Worm (Caenorhabditis elegans): Measurements from ENCODE around the gene nep-22.
A peak's percentile ranks its signal among the peaks of the same experiment; 100 is the strongest.

Gene nep-22

DNA sequence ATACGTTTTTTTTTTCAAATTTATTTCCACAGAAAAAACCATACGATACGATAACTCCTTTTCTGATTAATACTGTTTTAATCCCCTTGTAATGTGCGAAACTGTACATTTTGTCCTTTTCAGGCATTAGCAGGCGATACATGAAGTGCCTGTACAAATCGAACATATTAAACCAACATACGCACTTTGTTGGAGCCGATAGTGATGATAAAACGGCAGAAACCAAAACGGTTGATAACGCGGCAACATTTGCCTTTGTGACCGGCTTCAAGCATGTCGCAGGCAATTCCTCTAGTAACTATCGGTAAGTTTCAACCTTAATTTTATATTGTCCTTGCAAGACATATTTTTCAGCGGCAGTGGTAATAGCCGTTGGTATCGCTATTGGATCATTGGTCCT, at the start of gene nep-22:
nep-22 (plus strand) TSS at position 245 of the 400 bp plus-strand sequence.
- TF ChIP-seq klf-2 (GFP tag; conservative IDR thresholded peaks at IDR 0.05): no peak
- TF ChIP-seq ztf-29 (GFP tag; IDR thresholded peaks at IDR 0.05): no peak
- TF ChIP-seq ztf-23 (GFP tag; IDR thresholded peaks at IDR 0.05): no peak
- no peak for TF ChIP-seq med-1 (GFP tag; optimal IDR thresholded peaks at IDR 0.05; ENCODE audit: insufficient read depth)
- TF ChIP-seq tab-1 (GFP tag; IDR thresholded peaks at IDR 0.05): no peak
- TF ChIP-seq T22C8.4 (GFP tag; IDR thresholded peaks at IDR 0.05): no peak
- TF ChIP-seq flt-1 (GFP tag; IDR thresholded peaks at IDR 0.05): no peak
- TF ChIP-seq cog-1 (tag; optimal IDR thresholded peaks at IDR 0.05): no peak
- no peak for TF ChIP-seq ref-1 (GFP tag; conservative IDR thresholded peaks at IDR 0.05)

DNA sequence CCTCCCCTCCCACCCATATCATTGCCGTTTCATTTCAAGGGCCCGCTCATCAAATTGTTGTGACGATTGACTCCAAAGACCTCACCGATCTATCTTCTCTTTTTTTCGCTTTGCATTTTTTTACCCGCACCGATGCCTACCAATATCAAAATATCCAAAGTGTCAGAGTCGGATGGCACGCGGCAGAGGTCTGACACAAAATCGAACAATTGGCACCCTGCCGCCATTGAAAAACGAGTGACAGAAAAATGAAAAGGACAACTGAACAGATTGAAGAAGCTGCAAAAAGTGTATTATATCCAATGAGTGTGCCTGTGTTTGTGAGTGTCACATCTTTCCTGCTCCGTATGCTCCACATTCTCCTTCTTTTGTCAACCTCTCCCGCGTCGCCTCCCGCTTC, 47.9 kb upstream of the nep-22 start:
- TF ChIP-seq ref-1 (GFP tag; conservative IDR thresholded peaks at IDR 0.05) (no peak), klf-2 (GFP tag; conservative IDR thresholded peaks at IDR 0.05) (no peak), T22C8.4 (GFP tag; IDR thresholded peaks at IDR 0.05) (no peak), ztf-23 (GFP tag; IDR thresholded peaks at IDR 0.05) (no peak)

DNA sequence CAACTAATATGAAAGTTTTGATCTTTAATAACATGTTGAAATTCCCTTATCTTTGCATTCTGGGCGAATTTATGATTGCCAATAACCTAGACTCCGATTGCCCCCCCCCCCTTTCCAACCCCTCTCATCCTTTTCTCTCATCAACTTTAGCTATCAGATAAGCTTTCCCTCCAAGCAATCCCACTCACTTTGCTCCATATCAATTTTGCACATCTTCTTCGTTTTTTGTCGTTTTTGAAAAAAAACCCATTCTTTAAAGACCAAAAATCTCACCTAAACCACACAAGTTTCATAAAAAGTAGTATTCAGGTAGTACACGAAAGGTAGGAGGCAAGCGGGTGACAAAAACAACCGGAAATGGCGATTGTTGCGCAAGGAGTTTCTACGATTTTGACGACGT, 46.5 kb upstream of the nep-22 start, which contains the start of gene twk-18:
twk-18 (plus strand) TSS at position 301 of the 400 bp plus-strand sequence.
- TF ChIP-seq ref-1 (GFP tag; conservative IDR thresholded peaks at IDR 0.05): no peak
- no peak for TF ChIP-seq med-1 (GFP tag; optimal IDR thresholded peaks at IDR 0.05; ENCODE audit: insufficient read depth)
- no peak for TF ChIP-seq ztf-29 (GFP tag; IDR thresholded peaks at IDR 0.05)

DNA sequence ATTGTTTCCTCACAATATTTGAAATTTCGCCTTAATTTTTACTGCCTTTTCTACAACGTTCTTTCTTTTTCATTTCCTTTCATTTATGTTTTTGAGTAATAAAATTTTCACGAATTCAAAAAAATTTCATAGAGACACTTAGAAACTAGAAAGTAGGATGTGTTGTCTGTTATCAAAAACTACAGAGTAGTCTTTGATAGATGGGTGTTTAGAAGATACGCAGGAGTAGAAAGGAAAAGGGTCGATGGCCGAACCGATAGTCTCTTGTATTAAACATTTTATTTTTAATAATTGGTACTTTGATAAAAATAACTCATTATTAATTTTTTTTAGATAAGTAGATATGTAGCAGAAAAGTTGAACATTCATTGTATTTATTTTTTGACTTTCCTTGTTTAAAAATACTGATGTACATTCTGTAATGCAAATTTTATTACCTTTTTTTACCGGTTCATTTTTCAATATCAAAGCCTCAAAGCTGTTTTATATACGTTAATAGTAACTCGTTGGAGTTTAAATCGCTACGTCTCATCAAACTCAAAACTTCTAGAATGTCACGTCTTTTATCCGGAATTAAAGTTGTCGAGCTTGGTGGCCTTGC, 42.4 kb upstream of the nep-22 start, which contains the start of gene C24A3.4:
C24A3.4 (plus strand) TSS at position 551 of the 601 bp plus-strand sequence.
- no peak for TF ChIP-seq flt-1 (GFP tag; IDR thresholded peaks at IDR 0.05)

DNA sequence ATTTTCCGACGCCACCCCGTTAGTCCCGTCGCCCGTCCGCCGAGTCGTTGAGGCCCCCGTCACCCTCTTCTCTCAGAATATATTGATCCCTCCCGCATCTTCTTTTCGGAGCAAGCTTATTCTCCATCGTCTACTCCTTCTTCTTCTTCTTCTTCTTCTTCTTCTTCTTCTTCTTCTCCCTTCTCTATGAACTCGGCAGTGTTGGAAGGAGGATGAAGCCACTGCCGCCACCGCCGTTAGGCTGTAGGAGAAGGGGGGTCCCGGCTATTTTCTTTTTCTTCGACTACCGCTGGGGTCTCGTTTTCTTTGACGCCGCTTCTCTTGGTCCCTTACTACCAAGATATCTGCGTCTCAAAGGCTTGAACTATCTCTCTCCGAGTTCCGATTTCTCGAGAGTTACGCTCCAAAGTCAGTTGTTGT, 38.8 kb upstream of the nep-22 start:
- TF ChIP-seq ztf-23 (GFP tag; IDR thresholded peaks at IDR 0.05) (0 out of 2 replicates have a peak, but pooled peaks have one; percentile 52), flt-1 (GFP tag; IDR thresholded peaks at IDR 0.05) (0 out of 2 replicates have a peak, but pooled peaks have one; percentile 35), cog-1 (tag; optimal IDR thresholded peaks at IDR 0.05) (peak; percentile 7), ref-1 (GFP tag; conservative IDR thresholded peaks at IDR 0.05) (no peak)

DNA sequence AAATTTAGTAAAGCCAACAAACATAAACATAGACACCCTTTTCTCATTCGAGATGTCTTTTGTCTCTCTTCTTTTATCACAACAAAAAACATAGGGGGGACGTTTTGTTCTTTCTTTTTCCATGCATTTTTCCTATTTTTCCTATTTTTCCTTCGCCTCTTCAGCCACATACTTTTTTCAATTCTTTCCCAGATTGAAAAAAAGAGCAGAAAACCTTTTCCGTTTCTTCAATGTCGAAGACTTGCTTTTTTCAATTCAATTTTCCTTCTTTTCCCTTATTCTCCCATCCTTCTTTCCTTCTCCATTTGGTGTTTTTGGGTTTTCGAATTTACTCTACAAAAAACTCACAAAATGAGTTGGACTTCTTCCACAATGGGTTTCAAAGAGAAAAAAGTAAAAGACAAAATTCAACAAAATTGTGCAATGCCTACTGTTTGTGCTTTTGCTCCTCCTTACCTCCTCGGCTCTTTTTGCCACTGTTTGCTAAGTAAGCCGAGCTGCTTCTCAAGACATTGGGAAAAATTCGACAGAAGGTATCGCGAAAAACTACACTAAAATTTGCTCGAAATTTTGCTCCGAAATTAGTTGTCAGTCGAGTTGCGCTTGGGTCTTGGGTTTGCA, 37.7 kb upstream of the nep-22 start:
- TF ChIP-seq flt-1 (GFP tag; IDR thresholded peaks at IDR 0.05) (no peak), ztf-29 (GFP tag; IDR thresholded peaks at IDR 0.05) (no peak), tab-1 (GFP tag; IDR thresholded peaks at IDR 0.05) (no peak), klf-2 (GFP tag; conservative IDR thresholded peaks at IDR 0.05) (no peak), T22C8.4 (GFP tag; IDR thresholded peaks at IDR 0.05) (no peak), ref-1 (GFP tag; conservative IDR thresholded peaks at IDR 0.05) (no peak), cog-1 (tag; optimal IDR thresholded peaks at IDR 0.05) (no peak), ztf-23 (GFP tag; IDR thresholded peaks at IDR 0.05) (no peak), med-1 (GFP tag; optimal IDR thresholded peaks at IDR 0.05; ENCODE audit: insufficient read depth) (no peak)

DNA sequence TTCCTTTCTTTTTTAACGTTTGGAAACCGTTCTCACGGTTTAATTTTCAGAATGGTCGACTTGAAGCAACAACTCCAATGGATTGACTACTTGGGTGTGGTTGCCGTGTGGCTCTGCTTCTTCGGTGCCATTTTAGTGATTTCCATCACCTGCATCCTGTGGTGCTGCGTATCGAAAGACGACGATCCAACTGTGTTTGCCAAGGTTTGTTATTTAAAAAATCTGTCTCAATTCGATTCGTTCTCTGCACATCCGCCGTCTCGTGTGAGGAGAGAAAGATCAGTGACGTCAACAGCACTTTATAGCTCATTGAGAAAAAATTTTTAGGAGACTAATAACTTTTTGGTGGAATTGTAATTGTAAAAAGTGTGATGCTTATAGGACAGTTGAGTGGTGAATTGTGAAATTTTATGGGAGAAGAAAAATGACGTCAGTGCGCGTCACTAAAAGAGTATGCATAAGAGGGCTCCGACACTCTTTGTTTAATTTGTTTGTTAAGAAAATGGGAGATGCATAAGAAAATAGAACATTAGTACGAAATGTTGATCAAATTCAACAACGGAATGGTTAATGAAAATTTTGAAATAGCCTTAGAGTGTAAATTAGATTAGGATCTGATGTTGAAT, 36.8 kb upstream of the nep-22 start, which contains the start of gene C24A3.2:
C24A3.2 (plus strand) TSS at position 51 of the 626 bp plus-strand sequence.
- TF ChIP-seq flt-1 (GFP tag; IDR thresholded peaks at IDR 0.05): no peak
- no peak for TF ChIP-seq T22C8.4 (GFP tag; IDR thresholded peaks at IDR 0.05)
- no peak for TF ChIP-seq ztf-29 (GFP tag; IDR thresholded peaks at IDR 0.05)

DNA sequence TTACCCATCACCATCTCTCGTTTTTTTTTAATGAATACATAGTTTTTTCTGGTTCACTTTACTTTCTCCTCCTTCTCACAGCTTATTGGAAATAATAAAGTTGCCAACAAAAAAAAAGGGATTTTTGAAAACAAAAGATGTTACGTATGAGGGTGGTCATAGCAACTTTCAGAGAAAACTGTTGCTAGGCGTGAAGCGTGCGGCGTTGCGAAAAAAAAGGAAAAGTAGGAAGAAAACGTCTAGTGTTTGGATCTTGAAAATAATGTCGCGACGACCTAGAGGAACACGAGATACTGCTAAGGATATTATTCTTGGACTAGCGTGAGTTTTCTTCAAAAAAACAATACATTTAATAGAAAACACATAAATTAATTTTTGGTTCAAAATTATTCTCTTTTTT, 35.5 kb upstream of the nep-22 start, which contains the start of gene C24A3.1:
C24A3.1 (plus strand) TSS at position 263 of the 400 bp plus-strand sequence.
- no peak for TF ChIP-seq tab-1 (GFP tag; IDR thresholded peaks at IDR 0.05)
- no peak for TF ChIP-seq ref-1 (GFP tag; conservative IDR thresholded peaks at IDR 0.05)
- TF ChIP-seq med-1 (GFP tag; optimal IDR thresholded peaks at IDR 0.05; ENCODE audit: insufficient read depth): no peak
- TF ChIP-seq ztf-29 (GFP tag; IDR thresholded peaks at IDR 0.05): no peak
- no peak for TF ChIP-seq T22C8.4 (GFP tag; IDR thresholded peaks at IDR 0.05)

DNA sequence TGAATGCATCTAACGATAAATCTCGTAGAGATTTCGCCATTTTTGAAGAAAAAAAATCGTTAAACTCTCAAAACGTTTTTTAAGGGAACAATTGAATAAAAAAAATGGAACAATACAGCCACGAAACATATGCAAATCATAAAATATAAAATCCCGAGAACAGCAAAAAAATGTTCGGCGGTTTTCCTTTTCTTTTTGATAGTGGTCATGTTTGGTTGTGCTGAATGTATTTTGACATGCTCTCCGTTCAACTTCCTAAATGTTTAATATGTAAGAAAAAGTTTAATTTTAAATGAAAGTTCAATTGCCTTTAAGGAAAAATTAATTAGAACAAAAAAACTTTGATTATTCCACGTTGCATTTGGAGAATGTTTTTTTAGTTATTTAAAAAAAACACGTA, 23.9 kb upstream of the nep-22 start, which contains the start of gene C24A3.9:
C24A3.9 (minus strand) TSS at position 101 of the 400 bp plus-strand sequence.
- TF ChIP-seq med-1 (GFP tag; optimal IDR thresholded peaks at IDR 0.05; ENCODE audit: insufficient read depth): no peak
- TF ChIP-seq ztf-23 (GFP tag; IDR thresholded peaks at IDR 0.05): no peak
- no peak for TF ChIP-seq klf-2 (GFP tag; conservative IDR thresholded peaks at IDR 0.05)
- no peak for TF ChIP-seq ztf-29 (GFP tag; IDR thresholded peaks at IDR 0.05)
- no peak for TF ChIP-seq cog-1 (tag; optimal IDR thresholded peaks at IDR 0.05)
- TF ChIP-seq flt-1 (GFP tag; IDR thresholded peaks at IDR 0.05): no peak
- TF ChIP-seq T22C8.4 (GFP tag; IDR thresholded peaks at IDR 0.05): no peak
- no peak for TF ChIP-seq tab-1 (GFP tag; IDR thresholded peaks at IDR 0.05)
- no peak for TF ChIP-seq ref-1 (GFP tag; conservative IDR thresholded peaks at IDR 0.05)

DNA sequence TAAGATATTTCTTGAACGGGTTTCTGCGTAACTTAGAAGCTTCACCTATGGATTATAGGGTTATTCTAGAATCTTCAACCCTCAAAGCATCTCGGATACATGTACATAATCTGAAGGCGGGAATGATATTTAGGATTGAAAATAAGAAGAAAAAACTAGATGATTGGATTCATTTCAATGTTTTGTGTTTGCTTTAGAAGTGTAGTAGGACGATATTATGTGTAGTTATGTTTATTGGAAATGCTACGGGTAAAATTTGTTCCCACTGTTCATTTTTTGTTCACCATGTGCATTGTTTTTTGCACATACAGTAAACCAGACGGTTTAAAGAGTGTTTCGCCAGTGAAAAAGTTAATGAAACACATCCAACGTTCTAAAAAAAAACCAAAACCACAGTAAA, 22.9 kb upstream of the nep-22 start:
- TF ChIP-seq med-1 (GFP tag; optimal IDR thresholded peaks at IDR 0.05; ENCODE audit: insufficient read depth): no peak
- TF ChIP-seq ztf-29 (GFP tag; IDR thresholded peaks at IDR 0.05): no peak
- TF ChIP-seq T22C8.4 (GFP tag; IDR thresholded peaks at IDR 0.05): no peak
- no peak for TF ChIP-seq cog-1 (tag; optimal IDR thresholded peaks at IDR 0.05)

All from whole organism, midembryonic.